Worm (Caenorhabditis elegans) whole organism, midembryonic: ENCODE results near the gene D1046.4.

Source experiments
- T22C8.4 ChIP-seq: fragments of 200-800 bp; sonication (Bioruptor generic); IDR thresholded peaks from 2 replicates; pipeline ENCODE4 v1.3.6; 2022; ENCODE audit warnings: missing genetic modification characterization, missing compliant biosample characterization
- cog-1 ChIP-seq: sonication (generic microtip); optimal IDR thresholded peaks from 2 replicates; lab custom pipeline; 2016; ENCODE audit warnings: missing genetic modification characterization, missing compliant biosample characterization
- flt-1 ChIP-seq: fragments of 200-800 bp; sonication (Bioruptor generic); IDR thresholded peaks from 2 replicates; pipeline ENCODE4 v1.3.6; 2022; ENCODE audit warnings: missing genetic modification characterization, missing compliant biosample characterization
- klf-2 ChIP-seq: fragments of 200-800 bp; sonication (Bioruptor generic); conservative IDR thresholded peaks from 2 replicates; pipeline ENCODE4 v1.3.6; 2022; ENCODE audit warnings: missing genetic modification reagents, missing genetic modification characterization, missing compliant biosample characterization
- med-1 ChIP-seq: sonication (generic microtip); optimal IDR thresholded peaks from 2 replicates; lab custom pipeline; 2017; ENCODE audit warnings: missing genetic modification characterization, mild to moderate bottlenecking, missing compliant biosample characterization, antibody characterized with exemption, missing genetic modification reagents; ENCODE audit not compliant: insufficient read depth
- ref-1 ChIP-seq: fragments of 200-800 bp; sonication (Bioruptor generic); conservative IDR thresholded peaks from 2 replicates; pipeline ENCODE4 v1.3.6; 2022; ENCODE audit warnings: missing genetic modification reagents, missing genetic modification characterization, missing compliant biosample characterization
- tab-1 ChIP-seq: fragments of 200-800 bp; sonication (Bioruptor generic); IDR thresholded peaks from 2 replicates; pipeline ENCODE4 v1.3.6; 2022; ENCODE audit warnings: missing genetic modification characterization, missing compliant biosample characterization
- ztf-23 ChIP-seq: fragments of 200-800 bp; sonication (Bioruptor generic); IDR thresholded peaks from 2 replicates; pipeline ENCODE4 v1.3.6; 2022; ENCODE audit warnings: missing genetic modification reagents, missing genetic modification characterization, missing compliant biosample characterization
- ztf-29 ChIP-seq: fragments of 200-800 bp; sonication (Bioruptor generic); IDR thresholded peaks from 2 replicates; pipeline ENCODE4 v1.3.6; 2022; ENCODE audit warnings: missing genetic modification reagents, missing genetic modification characterization, missing compliant biosample characterization

- TF ChIP-seq ref-1 (no peak), flt-1 (GFP tag; lab: Robert Waterston, UW) (no peak), klf-2 (GFP tag; lab: Robert Waterston, UW) (no peak), tab-1 (no peak), ztf-29 (GFP tag; lab: Robert Waterston, UW) (no peak), cog-1 (tag; lab: Kevin White, UChicago) (no peak), T22C8.4 (GFP tag; lab: Robert Waterston, UW) (no peak), ztf-23 (GFP tag; lab: Robert Waterston, UW) (no peak), med-1 (GFP tag; lab: Kevin White, UChicago) (no peak)
Measured at ce11 chrIV:8906164-8906563, 27.5 kb upstream of the D1046.4 start, which contains the start of gene C27B7.6.
